Fruit fly (Drosophila melanogaster) whole organism, adult: ENCODE measurements around the gene EAChm.

ENCODE experiments used
- CG11617 ChIP-seq: fragments of 200-800 bp; sonication (Bioruptor generic); optimal IDR thresholded peaks from 2 replicates; lab custom pipeline; 2017; ENCODE audit warnings: mild to moderate bottlenecking, missing biosample characterization, missing genetic modification reagents, missing genetic modification characterization
- CG12768 ChIP-seq: fragments of 200-800 bp; sonication (Bioruptor generic); optimal IDR thresholded peaks from 2 replicates; lab custom pipeline; 2017; ENCODE audit warnings: missing biosample characterization, missing genetic modification characterization, mild to moderate bottlenecking, moderate library complexity, missing genetic modification reagents
- CG14711 ChIP-seq: fragments of 200-800 bp; sonication (Bioruptor generic); optimal IDR thresholded peaks from 2 replicates; lab custom pipeline; 2018; ENCODE audit warnings: missing biosample characterization, mild to moderate bottlenecking, missing genetic modification characterization, moderate library complexity
- CG1620 ChIP-seq: fragments of 200-800 bp; sonication (Bioruptor generic); optimal IDR thresholded peaks from 2 replicates; lab custom pipeline; 2016; ENCODE audit warnings: missing biosample characterization, missing genetic modification characterization
- CG33017 ChIP-seq: fragments of 200-800 bp; sonication (Bioruptor generic); optimal IDR thresholded peaks from 2 replicates; lab custom pipeline; 2018; ENCODE audit warnings: missing biosample characterization, mild to moderate bottlenecking, missing genetic modification characterization, moderate library complexity
- CG5204 ChIP-seq: fragments of 200-800 bp; sonication (Bioruptor generic); optimal IDR thresholded peaks from 2 replicates; lab custom pipeline; 2016; ENCODE audit warnings: missing biosample characterization, missing genetic modification characterization
- CG7045 ChIP-seq: fragments of 200-800 bp; sonication (Bioruptor generic); optimal IDR thresholded peaks from 2 replicates; lab custom pipeline; 2017; ENCODE audit warnings: missing biosample characterization, mild to moderate bottlenecking, missing genetic modification characterization
- CG7101 ChIP-seq: fragments of 200-800 bp; sonication (Bioruptor generic); optimal IDR thresholded peaks from 2 replicates; lab custom pipeline; 2018; ENCODE audit warnings: missing biosample characterization, mild to moderate bottlenecking, missing genetic modification characterization, moderate library complexity
- Clk ChIP-seq: fragments of 200-800 bp; sonication (Bioruptor generic); optimal IDR thresholded peaks from 2 replicates; lab custom pipeline; 2017; ENCODE audit warnings: missing biosample characterization, missing genetic modification characterization
- Crg-1 ChIP-seq: fragments of 200-800 bp; sonication (Bioruptor generic); optimal IDR thresholded peaks from 2 replicates; lab custom pipeline; 2016; ENCODE audit warnings: missing biosample characterization, missing genetic modification characterization
- Hr96 ChIP-seq: fragments of 200-800 bp; sonication (Bioruptor generic); optimal IDR thresholded peaks from 2 replicates; lab custom pipeline; 2016; ENCODE audit warnings: missing biosample characterization, missing genetic modification characterization
- Mnt ChIP-seq: fragments of 200-800 bp; sonication (Bioruptor generic); optimal IDR thresholded peaks from 2 replicates; lab custom pipeline; 2016; ENCODE audit warnings: missing biosample characterization, mild to moderate bottlenecking, missing genetic modification characterization
- bab1 ChIP-seq: fragments of 200-800 bp; sonication (Bioruptor generic); optimal IDR thresholded peaks from 3 replicates; lab custom pipeline; 2019; ENCODE audit warnings: missing biosample characterization, mild to moderate bottlenecking, missing genetic modification characterization, moderate library complexity
- cic ChIP-seq: fragments of 200-800 bp; sonication (Bioruptor generic); optimal IDR thresholded peaks from 2 replicates; lab custom pipeline; 2017; ENCODE audit warnings: missing biosample characterization, mild to moderate bottlenecking, missing genetic modification characterization, moderate library complexity
- cnc ChIP-seq, 2 experiments: fragments of >200 bp; optimal IDR thresholded peaks; 2 replicates each; lab custom pipeline; 2017
- kay ChIP-seq: fragments of 200-800 bp; sonication (Bioruptor generic); peaks from one replicate; lab custom pipeline; 2016; ENCODE audit warnings: missing biosample characterization, missing genetic modification characterization, borderline replicate concordance
- ovo ChIP-seq: fragments of 200-800 bp; sonication (Bioruptor generic); optimal IDR thresholded peaks from 2 replicates; lab custom pipeline; 2016; ENCODE audit warnings: missing biosample characterization, missing genetic modification characterization
- pad ChIP-seq: fragments of 200-800 bp; sonication (Bioruptor generic); optimal IDR thresholded peaks from 3 replicates; lab custom pipeline; 2017; ENCODE audit warnings: missing biosample characterization, missing genetic modification characterization, mild to moderate bottlenecking, moderate library complexity, missing genetic modification reagents
- tj ChIP-seq: fragments of 200-800 bp; sonication (Bioruptor generic); optimal IDR thresholded peaks from 3 replicates; lab custom pipeline; 2017; ENCODE audit warnings: missing biosample characterization, mild to moderate bottlenecking, missing genetic modification characterization, moderate library complexity
- toe ChIP-seq: fragments of 200-800 bp; sonication (Bioruptor generic); optimal IDR thresholded peaks from 2 replicates; lab custom pipeline; 2016; ENCODE audit warnings: missing biosample characterization, missing genetic modification characterization

EAChm gene

dm6 chr3L:15011142-15011541, 43.4 kb upstream of the EAChm start:
- TF ChIP-seq Crg-1 (GFP tag; lab: Kevin White, UChicago), result no peak
- no peak for TF ChIP-seq CG7045 (GFP tag; lab: Kevin White, UChicago)
- TF ChIP-seq CG5204 (GFP tag; lab: Kevin White, UChicago), result no peak
- TF ChIP-seq CG1620 (GFP tag; lab: Kevin White, UChicago), result no peak
- TF ChIP-seq Clk, result no peak
- TF ChIP-seq CG7101 (tag; lab: Kevin White, UChicago), result no peak
- no peak for TF ChIP-seq cnc (optimal IDR thresholded peaks at IDR 0.05; lab: Kevin White, UChicago)
- TF ChIP-seq CG11617 (GFP tag; lab: Kevin White, UChicago), result no peak
- TF ChIP-seq kay (GFP tag; lab: Kevin White, UChicago), result no peak
- no peak for TF ChIP-seq ovo (GFP tag; lab: Kevin White, UChicago)
- no peak for TF ChIP-seq cic (GFP tag; lab: Kevin White, UChicago)
- TF ChIP-seq pad (GFP tag; lab: Kevin White, UChicago), result no peak
- no peak for TF ChIP-seq Hr96
- no peak for TF ChIP-seq bab1

DNA sequence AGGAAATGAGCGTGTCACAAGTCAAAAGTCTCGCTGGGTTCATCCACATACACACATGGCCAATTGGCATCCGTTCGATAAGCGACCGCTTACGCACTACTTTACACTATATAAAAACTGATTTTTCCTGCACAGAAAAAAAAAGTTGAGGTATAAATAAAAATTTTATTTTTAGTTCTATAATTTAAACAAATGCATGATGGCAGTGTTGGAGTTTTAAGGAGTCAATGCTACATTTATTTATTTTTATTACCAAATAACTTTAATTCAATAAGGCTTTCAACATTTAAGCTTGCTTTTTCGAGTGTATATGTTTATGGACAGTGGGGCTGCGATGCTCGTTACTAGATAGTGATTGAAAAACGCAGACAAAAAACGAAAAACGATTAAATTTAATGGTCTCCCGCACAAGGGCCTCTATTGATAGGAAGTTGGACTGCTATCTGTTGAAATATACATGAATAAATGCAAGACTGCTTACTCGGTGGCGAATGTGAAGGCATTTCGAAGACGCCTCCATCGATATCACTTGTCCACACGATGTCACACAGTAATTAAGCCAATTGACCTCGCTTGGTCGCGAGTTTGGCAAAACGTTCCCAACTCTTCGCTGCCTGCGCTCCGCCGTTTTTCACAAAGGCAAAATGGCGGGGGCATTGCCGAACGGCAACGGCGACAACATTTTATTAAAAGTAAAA, 42.8 kb upstream of the EAChm start:
- TF ChIP-seq CG7101 (tag; lab: Kevin White, UChicago) (peak; percentile 18), CG33017 (tag; lab: Kevin White, UChicago) (peak; percentile 34), pad (GFP tag; lab: Kevin White, UChicago) (no peak), bab1 (no peak), tj (GFP tag; lab: Kevin White, UChicago) (no peak), CG1620 (GFP tag; lab: Kevin White, UChicago) (no peak), toe (GFP tag; lab: Kevin White, UChicago) (no peak), cic (GFP tag; lab: Kevin White, UChicago) (no peak), Crg-1 (GFP tag; lab: Kevin White, UChicago) (no peak), Clk (no peak), ovo (GFP tag; lab: Kevin White, UChicago) (no peak), CG11617 (GFP tag; lab: Kevin White, UChicago) (no peak), CG12768 (GFP tag; lab: Kevin White, UChicago) (peak; percentile 18), Mnt (no peak), CG7045 (GFP tag; lab: Kevin White, UChicago) (no peak), cnc (optimal IDR thresholded peaks at IDR 0.05; lab: Kevin White, UChicago) (no peak), CG5204 (GFP tag; lab: Kevin White, UChicago) (no peak), CG14711 (tag; lab: Kevin White, UChicago) (peak; percentile 25), Hr96 (no peak), kay (GFP tag; lab: Kevin White, UChicago) (peak; percentile 61)

DNA sequence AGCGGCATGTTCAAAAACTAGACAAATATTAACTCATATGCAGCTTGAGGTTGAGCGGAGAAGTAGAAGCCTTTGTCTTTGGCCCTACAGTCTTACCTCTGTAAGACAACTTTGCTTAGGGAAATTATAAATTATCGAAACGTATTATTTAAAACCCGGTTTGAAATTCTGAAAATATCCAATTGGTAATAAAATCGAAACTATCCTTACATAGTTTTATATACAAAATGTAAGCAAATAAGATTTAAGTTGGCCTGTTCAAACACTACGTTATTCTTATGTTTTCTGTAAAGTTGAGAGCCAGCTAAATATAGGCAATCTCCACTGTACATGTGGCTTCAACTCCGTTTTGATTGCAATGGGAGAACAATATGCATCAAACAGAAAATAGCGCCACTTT, 41.3 kb upstream of the EAChm start:
- TF ChIP-seq Crg-1 (GFP tag; lab: Kevin White, UChicago), result no peak
- TF ChIP-seq CG5204 (GFP tag; lab: Kevin White, UChicago), result no peak
- TF ChIP-seq tj (GFP tag; lab: Kevin White, UChicago), result no peak
- no peak for TF ChIP-seq CG1620 (GFP tag; lab: Kevin White, UChicago)
- no peak for TF ChIP-seq CG7101 (tag; lab: Kevin White, UChicago)
- TF ChIP-seq pad (GFP tag; lab: Kevin White, UChicago), result no peak
- TF ChIP-seq CG14711 (tag; lab: Kevin White, UChicago), result no peak
- TF ChIP-seq CG11617 (GFP tag; lab: Kevin White, UChicago), result no peak
- TF ChIP-seq Clk, result no peak
- no peak for TF ChIP-seq toe (GFP tag; lab: Kevin White, UChicago)
- no peak for TF ChIP-seq Mnt
- TF ChIP-seq CG12768 (GFP tag; lab: Kevin White, UChicago), result no peak
- no peak for TF ChIP-seq cnc (optimal IDR thresholded peaks at IDR 0.05; lab: Kevin White, UChicago)
- no peak for TF ChIP-seq CG7045 (GFP tag; lab: Kevin White, UChicago)
- no peak for TF ChIP-seq bab1
- TF ChIP-seq ovo (GFP tag; lab: Kevin White, UChicago), result no peak
- no peak for TF ChIP-seq kay (GFP tag; lab: Kevin White, UChicago)
- no peak for TF ChIP-seq Hr96

DNA sequence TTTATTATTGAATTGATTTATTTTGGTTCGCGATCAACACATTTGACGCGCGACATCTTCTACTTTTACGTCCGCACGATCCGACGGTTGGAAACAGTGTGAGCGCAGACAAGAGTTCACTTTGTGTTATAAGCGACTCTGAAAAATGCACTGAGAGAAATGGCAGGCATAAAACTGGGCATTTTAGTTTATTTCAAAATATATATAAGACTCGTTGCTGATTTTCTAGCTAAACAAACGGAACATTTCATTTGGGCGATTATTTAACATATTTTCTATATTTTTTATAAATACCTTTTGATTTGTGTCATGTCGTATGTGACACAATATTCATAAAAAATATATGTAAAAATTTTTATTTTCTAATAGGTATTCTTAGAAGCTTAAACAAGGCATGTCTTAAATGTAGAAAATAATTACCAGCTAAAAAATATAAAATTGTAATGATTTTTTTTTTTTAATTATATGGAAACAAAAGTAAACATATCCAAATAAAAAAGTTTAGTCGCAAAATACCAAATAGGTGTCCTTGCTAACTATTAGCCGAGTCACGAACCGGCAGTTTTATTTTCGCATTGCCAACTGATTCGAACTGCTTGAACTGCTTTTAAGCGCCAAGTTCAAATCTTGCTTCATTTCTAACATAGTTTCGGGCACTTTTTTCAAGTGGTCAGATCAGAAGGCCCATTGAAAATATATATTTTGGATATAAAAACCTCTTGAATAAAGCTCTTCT, 40.5 kb upstream of the EAChm start, which contains the start of gene Reck:
Gene Reck, minus strand, starts transcription at position 106 of the 736 bp plus-strand sequence.
- TF ChIP-seq pad (GFP tag; lab: Kevin White, UChicago), result no peak
- peak; percentile 46 for TF ChIP-seq CG12768 (GFP tag; lab: Kevin White, UChicago)

DNA sequence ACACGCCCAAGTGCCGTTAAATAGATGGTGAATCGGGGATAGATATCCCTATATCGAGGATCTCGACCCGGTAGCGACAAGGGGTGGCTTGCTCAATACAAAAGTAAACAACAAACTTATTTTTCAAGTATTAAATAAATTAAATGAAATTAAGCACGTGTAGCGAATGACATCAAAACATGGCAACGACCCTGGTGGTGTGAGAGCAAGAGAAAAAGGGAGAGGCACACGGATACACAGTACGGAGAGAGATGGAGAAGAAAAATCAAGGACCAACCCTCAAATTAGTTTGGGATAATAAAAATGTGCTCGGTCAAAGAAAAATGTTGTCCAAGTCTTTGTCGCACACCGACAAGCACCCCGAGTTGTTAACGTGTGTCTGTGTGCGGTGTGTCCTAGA, 33.6 kb upstream of the EAChm start:
- no peak for TF ChIP-seq CG7101 (tag; lab: Kevin White, UChicago)
- no peak for TF ChIP-seq cnc (optimal IDR thresholded peaks at IDR 0.05; lab: Kevin White, UChicago)
- TF ChIP-seq CG33017 (tag; lab: Kevin White, UChicago), result no peak
- no peak for TF ChIP-seq kay (GFP tag; lab: Kevin White, UChicago)
- TF ChIP-seq ovo (GFP tag; lab: Kevin White, UChicago), result no peak
- no peak for TF ChIP-seq pad (GFP tag; lab: Kevin White, UChicago)
- no peak for TF ChIP-seq toe (GFP tag; lab: Kevin White, UChicago)
- no peak for TF ChIP-seq bab1
